Worm (Caenorhabditis elegans) whole organism, midembryonic: Measurements from ENCODE around the gene C18A11.1.

ENCODE experiments used
- T22C8.4 ChIP-seq: fragments of 200-800 bp; sonication (Bioruptor generic); IDR thresholded peaks from 2 replicates; pipeline ENCODE4 v1.3.6; 2022; ENCODE audit warnings: missing genetic modification characterization, missing compliant biosample characterization
- cog-1 ChIP-seq: sonication (generic microtip); optimal IDR thresholded peaks from 2 replicates; lab custom pipeline; 2016; ENCODE audit warnings: missing genetic modification characterization, missing compliant biosample characterization
- flt-1 ChIP-seq: fragments of 200-800 bp; sonication (Bioruptor generic); IDR thresholded peaks from 2 replicates; pipeline ENCODE4 v1.3.6; 2022; ENCODE audit warnings: missing genetic modification characterization, missing compliant biosample characterization
- klf-2 ChIP-seq: fragments of 200-800 bp; sonication (Bioruptor generic); conservative IDR thresholded peaks from 2 replicates; pipeline ENCODE4 v1.3.6; 2022; ENCODE audit warnings: missing genetic modification reagents, missing genetic modification characterization, missing compliant biosample characterization
- med-1 ChIP-seq: sonication (generic microtip); optimal IDR thresholded peaks from 2 replicates; lab custom pipeline; 2017; ENCODE audit warnings: missing genetic modification characterization, mild to moderate bottlenecking, missing compliant biosample characterization, antibody characterized with exemption, missing genetic modification reagents; ENCODE audit not compliant: insufficient read depth
- ref-1 ChIP-seq: fragments of 200-800 bp; sonication (Bioruptor generic); conservative IDR thresholded peaks from 2 replicates; pipeline ENCODE4 v1.3.6; 2022; ENCODE audit warnings: missing genetic modification reagents, missing genetic modification characterization, missing compliant biosample characterization
- tab-1 ChIP-seq: fragments of 200-800 bp; sonication (Bioruptor generic); IDR thresholded peaks from 2 replicates; pipeline ENCODE4 v1.3.6; 2022; ENCODE audit warnings: missing genetic modification characterization, missing compliant biosample characterization
- ztf-29 ChIP-seq: fragments of 200-800 bp; sonication (Bioruptor generic); IDR thresholded peaks from 2 replicates; pipeline ENCODE4 v1.3.6; 2022; ENCODE audit warnings: missing genetic modification reagents, missing genetic modification characterization, missing compliant biosample characterization

- TF ChIP-seq klf-2 (GFP tag; lab: Robert Waterston, UW) (no peak), T22C8.4 (no peak), tab-1 (GFP tag; lab: Robert Waterston, UW) (no peak), cog-1 (tag; lab: Kevin White, UChicago) (no peak), flt-1 (no peak), ztf-29 (GFP tag; lab: Robert Waterston, UW) (no peak), ref-1 (no peak), med-1 (GFP tag; lab: Kevin White, UChicago) (no peak)
These were observed 14.2 kb downstream of the C18A11.1 start for ce11 chrX:8083330-8083729.
